Worm (Caenorhabditis elegans) whole organism, L1 larva: Measurements from ENCODE around the gene C01G5.5.

Experiments used
- C04F5.9 ChIP-seq: sonication (generic microtip); optimal IDR thresholded peaks from 2 replicates; lab custom pipeline; 2016; ENCODE audit warnings: missing genetic modification characterization, missing compliant biosample characterization
- F16B12.6 ChIP-seq: fragments of 150-350 bp; optimal IDR thresholded peaks from 2 replicates; lab custom pipeline; 2014; ENCODE audit warnings: missing biosample characterization, missing genetic modification characterization
- alr-1 ChIP-seq: fragments of 200-800 bp; sonication (Bioruptor generic); optimal IDR thresholded peaks from 2 replicates; lab custom pipeline; 2018; ENCODE audit warnings: borderline replicate concordance, mild to moderate bottlenecking, missing genetic modification characterization, missing compliant biosample characterization
- ama-1 ChIP-seq: fragments of 150-350 bp; optimal IDR thresholded peaks from 2 replicates; lab custom pipeline; 2014
- blmp-1 ChIP-seq: fragments of 150-350 bp; optimal IDR thresholded peaks from 2 replicates; lab custom pipeline; 2014; ENCODE audit warnings: missing biosample characterization, missing genetic modification characterization
- ceh-8 ChIP-seq: fragments of 200-800 bp; sonication (Bioruptor generic); optimal IDR thresholded peaks from 2 replicates; lab custom pipeline; 2018; ENCODE audit warnings: mild to moderate bottlenecking, missing genetic modification characterization, moderate library complexity, missing compliant biosample characterization
- ces-1 ChIP-seq: fragments of 150-350 bp; optimal IDR thresholded peaks from 2 replicates; lab custom pipeline; 2014; ENCODE audit warnings: missing biosample characterization, missing genetic modification reagents, missing genetic modification characterization
- dpl-1 ChIP-seq, 3 experiments: fragments of 150-350 bp in 2 of 3; sonication (generic microtip) in 1 of 3; optimal IDR thresholded peaks; 2 replicates each; lab custom pipeline; 2014 to 2017; ENCODE audit warnings: missing biosample characterization in 3 of 3, missing genetic modification characterization in 3 of 3, missing genetic modification reagents in 3 of 3
- dsc-1 ChIP-seq: sonication (generic microtip); optimal IDR thresholded peaks from 2 replicates; lab custom pipeline; 2016; ENCODE audit warnings: mild to moderate bottlenecking, missing genetic modification characterization, missing compliant biosample characterization
- efl-1 ChIP-seq, 4 experiments: fragments of 150-350 bp; optimal IDR thresholded peaks in 3 of 4; peaks in 1 of 4; 1 replicate in 1 of 4; 2 replicates in 3 of 4; lab custom pipeline; 2014; ENCODE audit warnings: missing biosample characterization in 2 of 4, missing genetic modification characterization in 2 of 4, missing genetic modification reagents in 2 of 4
- efl-3 ChIP-seq: fragments of 200-800 bp; sonication (Bioruptor generic); optimal IDR thresholded peaks from 2 replicates; lab custom pipeline; 2018; ENCODE audit warnings: mild to moderate bottlenecking, missing genetic modification characterization, missing compliant biosample characterization
- elt-2 ChIP-seq: sonication (generic microtip); optimal IDR thresholded peaks from 2 replicates; lab custom pipeline; 2016; ENCODE audit warnings: missing genetic modification characterization, mild to moderate bottlenecking, inconsistent platforms, missing compliant biosample characterization, missing genetic modification reagents
- elt-3 ChIP-seq, 6 experiments: fragments of 150-350 bp in 1 of 6; sonication (generic microtip); optimal IDR thresholded peaks; 2 replicates each; lab custom pipeline; 2017 to 2018; ENCODE audit warnings: missing biosample characterization in 6 of 6, missing genetic modification characterization in 6 of 6, inconsistent platforms in 1 of 6
- ets-5 ChIP-seq: fragments of 200-800 bp; sonication (Bioruptor generic); IDR thresholded peaks from 2 replicates; pipeline ENCODE4 v1.3.6; 2022; ENCODE audit warnings: missing genetic modification characterization, missing compliant biosample characterization
- fkh-4 ChIP-seq: sonication (generic microtip); optimal IDR thresholded peaks from 2 replicates; lab custom pipeline; 2016; ENCODE audit warnings: missing compliant biosample characterization, missing genetic modification characterization, borderline replicate concordance
- fos-1 ChIP-seq: fragments of 150-350 bp; optimal IDR thresholded peaks from 2 replicates; lab custom pipeline; 2014; ENCODE audit warnings: missing biosample characterization, missing genetic modification characterization
- grh-1 ChIP-seq: fragments of 200-800 bp; sonication (Bioruptor generic); IDR thresholded peaks from 2 replicates; pipeline ENCODE4 v1.3.6; 2022; ENCODE audit warnings: missing genetic modification reagents, missing genetic modification characterization, missing compliant biosample characterization
- hpl-2 ChIP-seq: fragments of 150-350 bp; optimal IDR thresholded peaks from 2 replicates; lab custom pipeline; 2014; ENCODE audit warnings: missing biosample characterization, missing genetic modification reagents, missing genetic modification characterization
- irx-1 ChIP-seq: sonication (generic microtip); optimal IDR thresholded peaks from 2 replicates; lab custom pipeline; 2016; ENCODE audit warnings: missing genetic modification characterization, missing compliant biosample characterization
- lin-13 ChIP-seq: fragments of 150-350 bp; optimal IDR thresholded peaks from 2 replicates; lab custom pipeline; 2014; ENCODE audit warnings: missing biosample characterization, missing genetic modification reagents, missing genetic modification characterization
- lin-14 ChIP-seq: fragments of 200-800 bp; sonication (Bioruptor generic); optimal IDR thresholded peaks from 2 replicates; lab custom pipeline; 2018; ENCODE audit warnings: mild to moderate bottlenecking, missing genetic modification characterization, moderate library complexity, missing compliant biosample characterization
- lin-15B ChIP-seq: fragments of 150-350 bp; sonication (generic microtip); optimal IDR thresholded peaks from 3 replicates; lab custom pipeline; 2014; ENCODE audit warnings: missing biosample characterization, missing genetic modification characterization
- lin-35 ChIP-seq, 2 experiments: fragments of 150-350 bp; optimal IDR thresholded peaks; 2 replicates each; lab custom pipeline; 2014; ENCODE audit warnings: missing biosample characterization in 2 of 2, missing genetic modification characterization in 2 of 2, missing genetic modification reagents in 2 of 2
- lir-3 ChIP-seq: sonication (generic microtip); optimal IDR thresholded peaks from 2 replicates; lab custom pipeline; 2016; ENCODE audit warnings: mild to moderate bottlenecking, missing genetic modification characterization, moderate library complexity, missing compliant biosample characterization; ENCODE audit not compliant: poor library complexity
- lsy-2 ChIP-seq, 2 experiments: fragments of 150-350 bp; optimal IDR thresholded peaks; 2 replicates each; lab custom pipeline; 2014; ENCODE audit warnings: missing biosample characterization in 2 of 2, missing genetic modification characterization in 2 of 2
- mab-9 ChIP-seq: fragments of 200-800 bp; sonication (Bioruptor generic); IDR thresholded peaks from 2 replicates; pipeline ENCODE4 v1.3.6; 2022; ENCODE audit warnings: missing genetic modification reagents, missing genetic modification characterization, missing compliant biosample characterization
- mdl-1 ChIP-seq, 2 experiments: fragments of 150-350 bp; optimal IDR thresholded peaks; 2 replicates each; lab custom pipeline; 2014 to 2017; ENCODE audit warnings: missing biosample characterization in 2 of 2, missing genetic modification characterization in 2 of 2, inconsistent platforms in 1 of 2
- mep-1 ChIP-seq: fragments of 150-350 bp; optimal IDR thresholded peaks from 2 replicates; lab custom pipeline; 2014; ENCODE audit warnings: missing biosample characterization, missing genetic modification characterization
- nhr-20 ChIP-seq: sonication (generic microtip); optimal IDR thresholded peaks from 2 replicates; lab custom pipeline; 2016; ENCODE audit warnings: mild to moderate bottlenecking, missing genetic modification characterization, missing compliant biosample characterization
- nhr-47 ChIP-seq: sonication (generic microtip); optimal IDR thresholded peaks from 2 replicates; lab custom pipeline; 2016; ENCODE audit warnings: mild to moderate bottlenecking, missing genetic modification characterization, moderate library complexity, missing compliant biosample characterization
- nhr-76 ChIP-seq: sonication (generic microtip); optimal IDR thresholded peaks from 2 replicates; lab custom pipeline; 2017; ENCODE audit warnings: missing biosample characterization, missing genetic modification characterization
- nhr-77 ChIP-seq: fragments of 150-350 bp; optimal IDR thresholded peaks from 2 replicates; lab custom pipeline; 2014; ENCODE audit warnings: missing biosample characterization, missing genetic modification characterization
- nhr-84 ChIP-seq: sonication (generic microtip); optimal IDR thresholded peaks from 2 replicates; lab custom pipeline; 2017; ENCODE audit warnings: missing biosample characterization, missing genetic modification characterization
- nhr-85 ChIP-seq: sonication (generic microtip); peaks from one replicate; lab custom pipeline; 2016; ENCODE audit warnings: missing genetic modification characterization, inconsistent platforms, missing compliant biosample characterization
- nhr-90 ChIP-seq: sonication (generic microtip); optimal IDR thresholded peaks from 2 replicates; lab custom pipeline; 2016; ENCODE audit warnings: mild to moderate bottlenecking, missing genetic modification characterization, missing compliant biosample characterization; ENCODE audit not compliant: poor library complexity
- pax-3 ChIP-seq: fragments of 200-800 bp; sonication (Bioruptor generic); optimal IDR thresholded peaks from 2 replicates; lab custom pipeline; 2018; ENCODE audit warnings: mild to moderate bottlenecking, missing genetic modification characterization, moderate library complexity, missing compliant biosample characterization
- pqm-1 ChIP-seq: sonication (generic microtip); optimal IDR thresholded peaks from 3 replicates; lab custom pipeline; 2017; ENCODE audit warnings: missing biosample characterization, missing genetic modification characterization
- skn-1 ChIP-seq: fragments of 150-350 bp; optimal IDR thresholded peaks from 2 replicates; lab custom pipeline; 2014; ENCODE audit warnings: missing biosample characterization, missing genetic modification characterization
- snu-23 ChIP-seq: sonication (generic microtip); optimal IDR thresholded peaks from 2 replicates; lab custom pipeline; 2016; ENCODE audit warnings: missing genetic modification characterization, missing compliant biosample characterization
- sup-37 ChIP-seq: fragments of 200-800 bp; sonication (Bioruptor generic); optimal IDR thresholded peaks from 2 replicates; lab custom pipeline; 2018; ENCODE audit warnings: mild to moderate bottlenecking, missing genetic modification characterization, missing compliant biosample characterization
- unc-130 ChIP-seq: fragments of 150-350 bp; optimal IDR thresholded peaks from 2 replicates; lab custom pipeline; 2017; ENCODE audit warnings: missing biosample characterization, missing genetic modification characterization, inconsistent platforms
- unc-86 ChIP-seq: sonication (generic microtip); optimal IDR thresholded peaks from 2 replicates; lab custom pipeline; 2016; ENCODE audit warnings: missing genetic modification characterization, missing compliant biosample characterization
- vab-15 ChIP-seq: sonication (generic microtip); optimal IDR thresholded peaks from 2 replicates; lab custom pipeline; 2017; ENCODE audit warnings: missing genotype, mild to moderate bottlenecking, missing genetic modification characterization, missing compliant biosample characterization
- xbp-1 ChIP-seq: sonication (generic microtip); optimal IDR thresholded peaks from 2 replicates; lab custom pipeline; 2016; ENCODE audit warnings: missing genetic modification characterization, missing compliant biosample characterization
- ztf-11 ChIP-seq, 2 experiments: sonication (generic microtip); optimal IDR thresholded peaks; 2 replicates each; lab custom pipeline; 2016 to 2017; ENCODE audit warnings: missing genetic modification characterization in 2 of 2, missing biosample characterization in 1 of 2, missing compliant biosample characterization in 1 of 2

C01G5.5 gene

DNA sequence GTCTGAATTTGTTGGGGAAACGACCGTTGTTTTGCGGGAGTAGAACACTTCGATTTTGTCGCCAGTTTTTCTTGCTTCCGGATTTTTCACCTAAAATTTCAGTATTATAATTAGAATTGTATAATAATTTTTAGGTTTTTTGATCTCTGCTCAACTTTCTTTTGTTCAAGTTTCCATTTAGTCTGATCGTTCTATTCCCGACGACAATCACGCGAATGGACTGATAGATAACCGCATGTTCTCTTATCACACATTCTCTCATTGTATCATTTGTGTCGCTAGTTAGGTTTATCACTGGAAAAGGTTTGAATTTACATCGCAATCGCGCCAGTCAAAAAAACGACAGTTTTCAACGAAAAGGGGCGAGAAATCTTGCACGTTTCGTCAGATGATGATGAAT is 30.5 kb downstream of the C01G5.5 start:
- TF ChIP-seq efl-3 (GFP tag; lab: Kevin White, UChicago) (no peak), lir-3 (tag; lab: Kevin White, UChicago) (no peak), pax-3 (tag; lab: Kevin White, UChicago) (no peak), lsy-2 (tag; optimal IDR thresholded peaks at IDR 0.05; lab: Kevin White, UChicago) (no peak), nhr-90 (tag; lab: Kevin White, UChicago) (peak; percentile 45), nhr-85 (tag; lab: Kevin White, UChicago) (no peak), ztf-11 (tag; optimal IDR thresholded peaks at IDR 0.05; lab: Kevin White, UChicago) (no peak), fkh-4 (no peak), vab-15 (tag; lab: Kevin White, UChicago) (no peak), xbp-1 (tag; lab: Kevin White, UChicago) (no peak), nhr-47 (no peak), ets-5 (no peak), snu-23 (GFP tag; lab: Kevin White, UChicago) (peak; percentile 19), lin-15B (tag; lab: Kevin White, UChicago) (no peak), mep-1 (tag; lab: Kevin White, UChicago) (no peak), elt-3 (tag; optimal IDR thresholded peaks at IDR 0.05; lab: Kevin White, UChicago) (peak in 5 of 6 experiments; percentile 54 to 94 (median 92)), nhr-84 (no peak), ces-1 (GFP tag; lab: Kevin White, UChicago) (no peak), fos-1 (tag; lab: Kevin White, UChicago) (no peak), elt-2 (tag; lab: Kevin White, UChicago) (peak; percentile 70), pqm-1 (peak; percentile 66), lin-35 (GFP tag; optimal IDR thresholded peaks at IDR 0.05; lab: Kevin White, UChicago) (peak in 1 of 2 experiments; percentile 67), nhr-20 (tag; lab: Kevin White, UChicago) (no peak), efl-1 (optimal IDR thresholded peaks at IDR 0.05; lab: Kevin White, UChicago) (peak in 1 of 2 experiments; percentile 14), efl-1 (GFP tag; optimal IDR thresholded peaks at IDR 0.05 in 1 of 2; lab: Kevin White, UChicago) (peak in 1 of 2 experiments; percentile 63), C04F5.9 (tag; lab: Kevin White, UChicago) (no peak), lin-13 (GFP tag; lab: Kevin White, UChicago) (no peak), skn-1 (tag; lab: Kevin White, UChicago) (no peak), lin-14 (GFP tag; lab: Kevin White, UChicago) (peak; percentile 30), F16B12.6 (tag; lab: Kevin White, UChicago) (no peak), dpl-1 (GFP tag; optimal IDR thresholded peaks at IDR 0.05; lab: Kevin White, UChicago) (peak in 1 of 3 experiments; percentile 6), ama-1 (lab: Kevin White, UChicago) (no peak), nhr-77 (tag; lab: Kevin White, UChicago) (no peak), nhr-76 (tag; lab: Kevin White, UChicago) (no peak), unc-130 (tag; lab: Kevin White, UChicago) (peak; percentile 28), unc-86 (no peak), grh-1 (no peak), irx-1 (tag; lab: Kevin White, UChicago) (no peak), sup-37 (GFP tag; lab: Kevin White, UChicago) (no peak), hpl-2 (GFP tag; lab: Kevin White, UChicago) (peak; percentile 29), mdl-1 (tag; optimal IDR thresholded peaks at IDR 0.05; lab: Kevin White, UChicago) (peak in 1 of 2 experiments; percentile 46), blmp-1 (peak; percentile 87), mab-9 (GFP tag; lab: Robert Waterston, UW) (no peak), alr-1 (tag; lab: Kevin White, UChicago) (no peak), ceh-8 (no peak), dsc-1 (tag; lab: Kevin White, UChicago) (no peak)
